Fruit fly (Drosophila melanogaster): ENCODE measurements around the gene CG5662.

CG5662 gene

DNA sequence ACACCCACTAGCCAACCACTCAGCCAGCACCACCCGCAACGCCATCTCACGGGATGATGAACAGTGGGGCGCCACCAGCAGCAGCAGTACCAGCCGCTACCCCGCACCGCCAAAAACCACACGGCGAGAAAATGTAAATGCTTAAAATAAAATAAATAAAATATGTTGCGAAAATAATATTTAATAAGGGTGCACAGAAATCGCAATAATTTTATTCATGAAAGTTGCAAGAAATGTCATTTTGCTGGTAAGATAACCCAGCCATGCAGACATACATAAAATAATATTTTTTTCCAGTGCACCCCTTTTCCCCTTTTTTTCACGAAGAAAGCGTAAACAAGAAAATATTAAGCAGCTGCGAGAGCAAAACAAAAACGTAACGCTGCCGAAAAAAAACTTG lies 5.9 kb downstream of the CG5662 start (continued):
- TF ChIP-seq Ets97D (GFP tag; optimal IDR thresholded peaks at IDR 0.05) (peak; percentile 4), Sox100B (GFP tag; optimal IDR thresholded peaks at IDR 0.05) (peak; percentile 50), CG17186 (GFP tag; optimal IDR thresholded peaks at IDR 0.05) (no peak), CG3281 (GFP tag; optimal IDR thresholded peaks at IDR 0.05) (peak; percentile 77), MBD-R2 (GFP tag; IDR thresholded peaks at IDR 0.05) (peak; percentile 18; the same call in 1 of the 2 replicates), HmgZ (tag; optimal IDR thresholded peaks at IDR 0.05) (peak; percentile 55), Vsx1 (GFP tag; optimal IDR thresholded peaks at IDR 0.05) (peak; percentile 4), CG10565 (GFP tag; optimal IDR thresholded peaks at IDR 0.05) (no peak), CG2678 (tag; optimal IDR thresholded peaks at IDR 0.05) (peak; percentile 83), pho (GFP tag; optimal IDR thresholded peaks at IDR 0.05) (peak; percentile 23), her (GFP tag; optimal IDR thresholded peaks at IDR 0.05) (no peak), CG15696 (tag; optimal IDR thresholded peaks at IDR 0.05) (peak; percentile 15), CG13296 (GFP tag; optimal IDR thresholded peaks at IDR 0.05) (peak; percentile 72), gfzf (GFP tag; optimal IDR thresholded peaks at IDR 0.05) (no peak), CG4617 (GFP tag; optimal IDR thresholded peaks at IDR 0.05; ENCODE audit: borderline replicate concordance) (no peak), CG17361 (GFP tag; IDR thresholded peaks at IDR 0.05) (peak; percentile 66; the same call in 2 of the 3 replicates), CG32532 (GFP tag; IDR thresholded peaks at IDR 0.05) (peak; percentile 54; the same call in 1 of the 2 replicates), CG12071 (GFP tag; optimal IDR thresholded peaks at IDR 0.05) (peak; percentile 39), NC2α (GFP tag; optimal IDR thresholded peaks at IDR 0.05) (no peak), CG9797 (GFP tag; optimal IDR thresholded peaks at IDR 0.05) (no peak), z (GFP tag; IDR thresholded peaks at IDR 0.05) (no peak), Oli (tag; optimal IDR thresholded peaks at IDR 0.05) (peak; percentile 72), grau (tag; optimal IDR thresholded peaks at IDR 0.05) (peak; percentile 72), Meics (GFP tag; optimal IDR thresholded peaks at IDR 0.05) (peak; percentile 78), pfk (GFP tag; optimal IDR thresholded peaks at IDR 0.05) (no peak), CG1647 (GFP tag; optimal IDR thresholded peaks at IDR 0.05) (peak; percentile 32), mam (GFP tag; optimal IDR thresholded peaks at IDR 0.05) (peak; percentile 25), HLH54F (GFP tag; optimal IDR thresholded peaks at IDR 0.05) (peak; percentile 60), chif (GFP tag; optimal IDR thresholded peaks at IDR 0.05) (peak; percentile 10 to 23), CG5180 (GFP tag; optimal IDR thresholded peaks at IDR 0.05) (peak; percentile 48), CG31365 (tag; optimal IDR thresholded peaks at IDR 0.05) (no peak), jigr1 (GFP tag; IDR thresholded peaks at IDR 0.05) (peak; percentile 38; the same call in 1 of the 3 replicates), CG15514 (GFP tag; optimal IDR thresholded peaks at IDR 0.05) (peak; percentile 58), CG30431 (GFP tag; optimal IDR thresholded peaks at IDR 0.05) (peak; percentile 34), CG16779 (GFP tag; IDR thresholded peaks at IDR 0.05) (no peak), CG3163 (GFP tag; optimal IDR thresholded peaks at IDR 0.05) (no peak), CG15601 (tag; optimal IDR thresholded peaks at IDR 0.05) (peak; percentile 30), gro (GFP tag; optimal IDR thresholded peaks at IDR 0.05) (no peak), fd96Cb (tag; optimal IDR thresholded peaks at IDR 0.05) (peak; percentile 60), abd-A (tag; optimal IDR thresholded peaks at IDR 0.05) (no peak), Xbp1 (GFP tag; optimal IDR thresholded peaks at IDR 0.05) (peak; percentile 70), CG2199 (GFP tag; IDR thresholded peaks at IDR 0.05) (no peak), CG2875 (GFP tag; optimal IDR thresholded peaks at IDR 0.05) (peak; percentile 29), crc (GFP tag; optimal IDR thresholded peaks at IDR 0.05) (no peak), CG1233 (GFP tag; optimal IDR thresholded peaks at IDR 0.05) (no peak), CG1603 (tag; optimal IDR thresholded peaks at IDR 0.05) (peak; percentile 17), hkb (optimal IDR thresholded peaks at IDR 0.05) (no peak), hkb (GFP tag; IDR thresholded peaks at IDR 0.05) (peak; percentile 79), fd64A (GFP tag; optimal IDR thresholded peaks at IDR 0.05) (no peak), Abd-B (GFP tag; optimal IDR thresholded peaks at IDR 0.05) (peak; percentile 40), CG18764 (GFP tag; optimal IDR thresholded peaks at IDR 0.05) (peak; percentile 6)
